Worm (Caenorhabditis elegans) whole organism, L3 larva: Measurements from ENCODE around the gene F15D4.4.
A peak's percentile ranks its signal among the peaks of the same experiment; 100 is the strongest.

Source experiments
- ZK546.5 ChIP-seq: sonication (generic microtip); optimal IDR thresholded peaks from 2 replicates; lab custom pipeline; 2017; ENCODE audit warnings: missing biosample characterization, missing genetic modification characterization
- ama-1 ChIP-seq: fragments of 150-350 bp; optimal IDR thresholded peaks from 2 replicates; lab custom pipeline; 2018
- ceh-16 ChIP-seq: sonication (generic microtip); optimal IDR thresholded peaks from 2 replicates; lab custom pipeline; 2017; ENCODE audit warnings: missing biosample characterization, missing genetic modification characterization
- ceh-28 ChIP-seq: fragments of 150-350 bp; optimal IDR thresholded peaks from 2 replicates; lab custom pipeline; 2014; ENCODE audit warnings: missing biosample characterization, missing genetic modification reagents, missing genetic modification characterization
- ceh-9 ChIP-seq: sonication (generic microtip); optimal IDR thresholded peaks from 2 replicates; lab custom pipeline; 2018; ENCODE audit warnings: missing biosample characterization, missing genetic modification characterization
- daf-12 ChIP-seq: fragments of 150-350 bp; optimal IDR thresholded peaks from 2 replicates; lab custom pipeline; 2014; ENCODE audit warnings: missing biosample characterization, missing genetic modification reagents, missing genetic modification characterization
- egl-27 ChIP-seq: sonication (generic microtip); optimal IDR thresholded peaks from 4 replicates; lab custom pipeline; 2017; ENCODE audit warnings: missing biosample characterization, missing genetic modification reagents, missing genetic modification characterization
- egl-5 ChIP-seq: fragments of 150-350 bp; optimal IDR thresholded peaks from 2 replicates; lab custom pipeline; 2017; ENCODE audit warnings: missing biosample characterization, missing genetic modification reagents, missing genetic modification characterization, inconsistent platforms
- elt-1 ChIP-seq: fragments of 150-350 bp; optimal IDR thresholded peaks from 2 replicates; lab custom pipeline; 2014; ENCODE audit warnings: missing biosample characterization, missing genetic modification characterization
- elt-2 ChIP-seq: sonication (generic microtip); optimal IDR thresholded peaks from 2 replicates; lab custom pipeline; 2016; ENCODE audit warnings: missing genetic modification reagents, mild to moderate bottlenecking, missing genetic modification characterization, missing compliant biosample characterization
- elt-3 ChIP-seq, 3 experiments: fragments of 150-350 bp in 1 of 3; sonication (generic microtip) in 2 of 3; optimal IDR thresholded peaks; 2 replicates in 2 of 3; 4 replicates in 1 of 3; lab custom pipeline; 2014 to 2017; ENCODE audit warnings: missing biosample characterization in 3 of 3, missing genetic modification characterization in 3 of 3
- eor-1 ChIP-seq, 2 experiments: fragments of 150-350 bp; optimal IDR thresholded peaks; 2 replicates each; lab custom pipeline; 2014 to 2018; ENCODE audit warnings: missing biosample characterization in 2 of 2, missing genetic modification characterization in 2 of 2
- hmg-11 ChIP-seq: sonication (generic microtip); optimal IDR thresholded peaks from 2 replicates; lab custom pipeline; 2016; ENCODE audit warnings: missing genetic modification characterization, missing compliant biosample characterization
- jun-1 ChIP-seq: fragments of 150-350 bp; optimal IDR thresholded peaks from 2 replicates; lab custom pipeline; 2014; ENCODE audit warnings: missing biosample characterization, missing genetic modification reagents, missing genetic modification characterization
- lin-15B ChIP-seq: fragments of 150-350 bp; optimal IDR thresholded peaks from 2 replicates; lab custom pipeline; 2014; ENCODE audit warnings: missing biosample characterization, missing genetic modification characterization
- lsy-12 ChIP-seq: sonication (generic microtip); optimal IDR thresholded peaks from 2 replicates; lab custom pipeline; 2016; ENCODE audit warnings: mild to moderate bottlenecking, missing genetic modification characterization, missing compliant biosample characterization
- mml-1 ChIP-seq: fragments of 150-350 bp; sonication (generic microtip); optimal IDR thresholded peaks from 3 replicates; lab custom pipeline; 2014; ENCODE audit warnings: missing biosample characterization, missing genetic modification characterization
- nfya-1 ChIP-seq: sonication (generic microtip); optimal IDR thresholded peaks from 2 replicates; lab custom pipeline; 2017; ENCODE audit warnings: missing genetic modification characterization, mild to moderate bottlenecking, missing compliant biosample characterization, antibody characterized with exemption, moderate library complexity; ENCODE audit not compliant: insufficient read depth
- nhr-11 ChIP-seq: fragments of 150-350 bp; optimal IDR thresholded peaks from 2 replicates; lab custom pipeline; 2014; ENCODE audit warnings: missing biosample characterization, missing genetic modification characterization
- nhr-12 ChIP-seq: fragments of 150-350 bp; optimal IDR thresholded peaks from 2 replicates; lab custom pipeline; 2014; ENCODE audit warnings: missing biosample characterization, missing genetic modification characterization
- nhr-23 ChIP-seq: fragments of 150-350 bp; optimal IDR thresholded peaks from 2 replicates; lab custom pipeline; 2014; ENCODE audit warnings: missing biosample characterization, missing genetic modification reagents, missing genetic modification characterization
- nhr-237 ChIP-seq: fragments of 150-350 bp; optimal IDR thresholded peaks from 2 replicates; lab custom pipeline; 2014; ENCODE audit warnings: missing biosample characterization, missing genetic modification characterization
- nhr-25 ChIP-seq: sonication (generic microtip); optimal IDR thresholded peaks from 2 replicates; lab custom pipeline; 2017; ENCODE audit warnings: missing biosample characterization, missing genetic modification characterization
- nhr-28 ChIP-seq: fragments of 150-350 bp; optimal IDR thresholded peaks from 2 replicates; lab custom pipeline; 2014; ENCODE audit warnings: missing biosample characterization, missing genetic modification characterization
- nhr-67 ChIP-seq: fragments of 150-350 bp; optimal IDR thresholded peaks from 2 replicates; lab custom pipeline; 2014; ENCODE audit warnings: missing biosample characterization, missing genetic modification characterization
- nhr-76 ChIP-seq: fragments of 150-350 bp; sonication (generic microtip); optimal IDR thresholded peaks from 5 replicates; lab custom pipeline; 2014; ENCODE audit warnings: missing biosample characterization, missing genetic modification characterization
- pha-4 ChIP-seq: fragments of 150-350 bp; optimal IDR thresholded peaks from 2 replicates; lab custom pipeline; 2014; ENCODE audit warnings: missing biosample characterization, missing genetic modification reagents, missing genetic modification characterization
- sea-2 ChIP-seq: fragments of 150-350 bp; sonication (generic microtip); optimal IDR thresholded peaks from 4 replicates; lab custom pipeline; 2014; ENCODE audit warnings: missing biosample characterization, missing genetic modification reagents, missing genetic modification characterization
- skn-1 ChIP-seq: fragments of 150-350 bp; optimal IDR thresholded peaks from 2 replicates; lab custom pipeline; 2014; ENCODE audit warnings: missing biosample characterization, missing genetic modification characterization
- snpc-4 ChIP-seq: fragments of 150-350 bp; optimal IDR thresholded peaks from 2 replicates; lab custom pipeline; 2014; ENCODE audit warnings: missing biosample characterization, missing genetic modification characterization
- unc-39 ChIP-seq: sonication (generic microtip); optimal IDR thresholded peaks from 4 replicates; lab custom pipeline; 2017; ENCODE audit warnings: missing biosample characterization, missing genetic modification characterization
- unc-62 ChIP-seq: fragments of 150-350 bp; sonication (generic microtip); optimal IDR thresholded peaks from 4 replicates; lab custom pipeline; 2014; ENCODE audit warnings: missing biosample characterization, missing genetic modification reagents, missing genetic modification characterization
- zag-1 ChIP-seq: fragments of 150-350 bp; optimal IDR thresholded peaks from 2 replicates; lab custom pipeline; 2014; ENCODE audit warnings: missing biosample characterization, missing genetic modification characterization

F15D4.4 gene

ce11 chrII:13237829-13238404, 5.0 kb downstream of the F15D4.4 start, which contains the start of gene romo-1 (continued):
- TF ChIP-seq elt-2 (tag; lab: Kevin White, UChicago), result peak; percentile 35
- TF ChIP-seq ama-1 (lab: Kevin White, UChicago), result no peak
- no peak for TF ChIP-seq ceh-28 (tag; lab: Kevin White, UChicago)
- no peak for TF ChIP-seq ceh-9
- TF ChIP-seq skn-1 (tag; lab: Kevin White, UChicago), result peak; percentile 26
- peak; percentile 77 for TF ChIP-seq nhr-23 (tag; lab: Kevin White, UChicago)
- TF ChIP-seq zag-1 (tag; lab: Kevin White, UChicago), result no peak
- TF ChIP-seq egl-27 (tag; lab: Kevin White, UChicago), result no peak
- TF ChIP-seq nhr-12 (tag; lab: Kevin White, UChicago), result no peak
- TF ChIP-seq unc-62 (GFP tag; lab: Kevin White, UChicago), result no peak
- no peak for TF ChIP-seq elt-1 (tag; lab: Kevin White, UChicago)
- no peak for TF ChIP-seq ceh-16 (tag; lab: Kevin White, UChicago)
- TF ChIP-seq nhr-11 (tag; lab: Kevin White, UChicago), result no peak
- peak; percentile 91 for TF ChIP-seq snpc-4 (tag; lab: Kevin White, UChicago)
- TF ChIP-seq eor-1 (tag; optimal IDR thresholded peaks at IDR 0.05; lab: Kevin White, UChicago), result no peak
- TF ChIP-seq daf-12 (tag; lab: Kevin White, UChicago), result no peak
- TF ChIP-seq sea-2 (GFP tag; lab: Kevin White, UChicago), result no peak

ce11 chrII:13235289-13235688, 7.6 kb downstream of the F15D4.4 start, which contains the start of gene flp-16:
flp-16 (plus strand) TSS chrII:13235306.
- TF ChIP-seq eor-1 (tag; optimal IDR thresholded peaks at IDR 0.05; lab: Kevin White, UChicago) (no peak), ceh-16 (tag; lab: Kevin White, UChicago) (no peak), egl-5 (tag; lab: Kevin White, UChicago) (no peak), nhr-237 (tag; lab: Kevin White, UChicago) (no peak), nhr-28 (tag; lab: Kevin White, UChicago) (no peak), nhr-67 (tag; lab: Kevin White, UChicago) (no peak), snpc-4 (tag; lab: Kevin White, UChicago) (no peak), mml-1 (no peak), nhr-25 (tag; lab: Kevin White, UChicago) (no peak), unc-39 (tag; lab: Kevin White, UChicago) (no peak), jun-1 (no peak), daf-12 (tag; lab: Kevin White, UChicago) (no peak), nhr-11 (tag; lab: Kevin White, UChicago) (no peak), lsy-12 (tag; lab: Kevin White, UChicago) (no peak), pha-4 (no peak)

ce11 chrII:13233712-13234111, 9.2 kb downstream of the F15D4.4 start:
- TF ChIP-seq nhr-11 (tag; lab: Kevin White, UChicago), result no peak
- TF ChIP-seq ZK546.5, result no peak
- no peak for TF ChIP-seq lsy-12 (tag; lab: Kevin White, UChicago)
- no peak for TF ChIP-seq hmg-11 (tag; lab: Kevin White, UChicago)
- no peak for TF ChIP-seq nhr-28 (tag; lab: Kevin White, UChicago)
- no peak for TF ChIP-seq nhr-76
- no peak for TF ChIP-seq elt-2 (tag; lab: Kevin White, UChicago)
- TF ChIP-seq elt-3 (tag; optimal IDR thresholded peaks at IDR 0.05; lab: Kevin White, UChicago), result no peak
- no peak for TF ChIP-seq lin-15B (tag; lab: Kevin White, UChicago)
- no peak for TF ChIP-seq ceh-9
- no peak for TF ChIP-seq elt-1 (tag; lab: Kevin White, UChicago)
- TF ChIP-seq ceh-16 (tag; lab: Kevin White, UChicago), result no peak

ce11 chrII:13230489-13231196, 12.3 kb downstream of the F15D4.4 start:
- TF ChIP-seq nhr-11 (tag; lab: Kevin White, UChicago) (peak; percentile 90), nfya-1 (no peak)
